Worm (Caenorhabditis elegans): ENCODE measurements around the gene F32D8.2.

DNA sequence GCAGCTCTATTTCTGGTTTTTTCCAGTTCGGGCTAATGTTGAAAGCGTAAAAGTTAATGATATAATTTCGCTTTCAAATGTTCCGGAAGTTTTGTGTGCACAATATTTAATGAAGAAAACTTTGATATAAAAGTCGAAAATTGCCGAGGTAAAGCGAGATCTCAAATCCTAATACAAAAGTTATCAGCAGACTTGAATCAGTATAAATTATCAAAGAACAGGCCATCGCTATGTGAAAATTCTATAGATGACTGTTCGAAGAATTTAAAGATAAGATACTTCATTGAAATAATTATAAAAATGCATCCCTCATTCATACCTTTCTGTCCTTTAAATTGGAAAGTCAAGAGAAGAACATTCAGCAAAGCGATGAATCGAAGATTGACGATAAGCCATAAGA, 36.7 kb upstream of the F32D8.2 start, which contains the start of gene C29A12.6:
- TF ChIP-seq ztf-11 (tag; optimal IDR thresholded peaks at IDR 0.05) (no peak), unc-39 (tag; optimal IDR thresholded peaks at IDR 0.05) (no peak), elt-1 (tag; optimal IDR thresholded peaks at IDR 0.05; ENCODE audit: borderline replicate concordance, insufficient read depth) (no peak)

Measured in whole organism, mixed stage, embryonic.